Fruit fly (Drosophila melanogaster): Measurements from ENCODE around the gene tgo.

DNA sequence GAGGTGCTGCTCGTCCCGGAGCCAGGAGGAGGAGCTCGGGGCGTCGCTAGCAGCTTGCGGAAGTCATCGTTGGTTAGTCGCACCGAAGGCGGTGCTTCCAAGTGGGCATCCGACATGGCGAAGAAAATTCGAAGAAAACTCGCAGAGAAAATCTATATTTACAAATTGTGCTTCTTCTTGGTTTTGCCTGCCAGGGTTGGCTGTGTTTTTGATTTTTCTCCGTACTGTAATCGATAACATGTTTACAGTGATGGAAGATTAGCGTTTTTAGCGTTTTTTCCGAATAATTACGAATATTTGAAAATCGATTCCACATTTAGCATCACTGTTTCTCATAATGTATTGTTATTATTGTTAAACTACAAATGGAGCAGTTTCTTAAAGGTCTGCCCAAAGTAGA lies 45.1 kb upstream of the tgo start, which contains the start of the genes beag and Ada:
- TF ChIP-seq CG17568 (GFP tag; optimal IDR thresholded peaks at IDR 0.05) = no peak
- TF ChIP-seq psq (GFP tag; optimal IDR thresholded peaks at IDR 0.05) = peak; percentile 16

All from whole organism, embryonic.